Worm (Caenorhabditis elegans): Measurements from ENCODE around the gene C40H1.8.

- no peak for TF ChIP-seq ztf-23 (GFP tag; IDR thresholded peaks at IDR 0.05)
- TF ChIP-seq med-1 (GFP tag; optimal IDR thresholded peaks at IDR 0.05; ENCODE audit: insufficient read depth) = no peak
- TF ChIP-seq ref-1 (GFP tag; conservative IDR thresholded peaks at IDR 0.05) = no peak
- no peak for TF ChIP-seq ztf-29 (GFP tag; IDR thresholded peaks at IDR 0.05)
- no peak for TF ChIP-seq cog-1 (tag; optimal IDR thresholded peaks at IDR 0.05)
These were observed 13.8 kb upstream of the C40H1.8 start for ce11 chrIII:9300670-9301069.
